Worm (Caenorhabditis elegans) whole organism, L1 larva: ENCODE measurements around the gene rbbp-5.

Source experiments
- C04F5.9 ChIP-seq: sonication (generic microtip); optimal IDR thresholded peaks from 2 replicates; lab custom pipeline; 2016; ENCODE audit warnings: missing genetic modification characterization, missing compliant biosample characterization
- C16A3.4 ChIP-seq: fragments of 150-350 bp; optimal IDR thresholded peaks from 2 replicates; lab custom pipeline; 2014; ENCODE audit warnings: missing biosample characterization, missing genetic modification characterization
- ceh-63 ChIP-seq: fragments of 200-800 bp; sonication (Bioruptor generic); optimal IDR thresholded peaks from 2 replicates; lab custom pipeline; 2018; ENCODE audit warnings: mild to moderate bottlenecking, missing genetic modification characterization, missing compliant biosample characterization
- ceh-8 ChIP-seq: fragments of 200-800 bp; sonication (Bioruptor generic); optimal IDR thresholded peaks from 2 replicates; lab custom pipeline; 2018; ENCODE audit warnings: mild to moderate bottlenecking, missing genetic modification characterization, moderate library complexity, missing compliant biosample characterization
- ceh-88 ChIP-seq: fragments of 200-800 bp; sonication (Bioruptor generic); IDR thresholded peaks from 2 replicates; pipeline ENCODE4 v1.3.6; 2022; ENCODE audit warnings: missing genetic modification characterization, missing compliant biosample characterization
- ceh-90 ChIP-seq: sonication (generic microtip); optimal IDR thresholded peaks from 2 replicates; lab custom pipeline; 2016; ENCODE audit warnings: missing genetic modification characterization, missing compliant biosample characterization
- dpl-1 ChIP-seq, 3 experiments: fragments of 150-350 bp in 2 of 3; sonication (generic microtip) in 1 of 3; optimal IDR thresholded peaks; 2 replicates each; lab custom pipeline; 2014 to 2017; ENCODE audit warnings: missing biosample characterization in 3 of 3, missing genetic modification characterization in 3 of 3, missing genetic modification reagents in 3 of 3
- dsc-1 ChIP-seq: sonication (generic microtip); optimal IDR thresholded peaks from 2 replicates; lab custom pipeline; 2016; ENCODE audit warnings: mild to moderate bottlenecking, missing genetic modification characterization, missing compliant biosample characterization
- efl-1 ChIP-seq, 4 experiments: fragments of 150-350 bp; optimal IDR thresholded peaks in 3 of 4; peaks in 1 of 4; 1 replicate in 1 of 4; 2 replicates in 3 of 4; lab custom pipeline; 2014; ENCODE audit warnings: missing biosample characterization in 2 of 4, missing genetic modification characterization in 2 of 4, missing genetic modification reagents in 2 of 4
- egl-13 ChIP-seq: sonication (generic microtip); optimal IDR thresholded peaks from 2 replicates; lab custom pipeline; 2016; ENCODE audit warnings: missing genotype, missing genetic modification reagents, missing genetic modification characterization, missing compliant biosample characterization
- egl-27 ChIP-seq, 2 experiments: fragments of 150-350 bp in 1 of 2; sonication (generic microtip); optimal IDR thresholded peaks; 3 replicates each; lab custom pipeline; 2017 to 2018; ENCODE audit warnings: missing biosample characterization in 2 of 2, missing genetic modification characterization in 2 of 2, missing genetic modification reagents in 2 of 2
- elt-2 ChIP-seq: sonication (generic microtip); optimal IDR thresholded peaks from 2 replicates; lab custom pipeline; 2016; ENCODE audit warnings: missing genetic modification characterization, mild to moderate bottlenecking, inconsistent platforms, missing compliant biosample characterization, missing genetic modification reagents
- elt-3 ChIP-seq, 6 experiments: fragments of 150-350 bp in 1 of 6; sonication (generic microtip); optimal IDR thresholded peaks; 2 replicates each; lab custom pipeline; 2017 to 2018; ENCODE audit warnings: missing biosample characterization in 6 of 6, missing genetic modification characterization in 6 of 6, inconsistent platforms in 1 of 6
- fkh-10 ChIP-seq: sonication (generic microtip); optimal IDR thresholded peaks from 2 replicates; lab custom pipeline; 2017; ENCODE audit warnings: missing biosample characterization, missing genetic modification reagents, missing genetic modification characterization
- fos-1 ChIP-seq: fragments of 150-350 bp; optimal IDR thresholded peaks from 2 replicates; lab custom pipeline; 2014; ENCODE audit warnings: missing biosample characterization, missing genetic modification characterization
- irx-1 ChIP-seq: sonication (generic microtip); optimal IDR thresholded peaks from 2 replicates; lab custom pipeline; 2016; ENCODE audit warnings: missing genetic modification characterization, missing compliant biosample characterization
- lin-13 ChIP-seq: fragments of 150-350 bp; optimal IDR thresholded peaks from 2 replicates; lab custom pipeline; 2014; ENCODE audit warnings: missing biosample characterization, missing genetic modification reagents, missing genetic modification characterization
- lin-14 ChIP-seq: fragments of 200-800 bp; sonication (Bioruptor generic); optimal IDR thresholded peaks from 2 replicates; lab custom pipeline; 2018; ENCODE audit warnings: mild to moderate bottlenecking, missing genetic modification characterization, moderate library complexity, missing compliant biosample characterization
- lin-39 ChIP-seq: fragments of 150-350 bp; optimal IDR thresholded peaks from 2 replicates; lab custom pipeline; 2014; ENCODE audit warnings: missing biosample characterization, missing genetic modification reagents, missing genetic modification characterization
- lsy-2 ChIP-seq, 2 experiments: fragments of 150-350 bp; optimal IDR thresholded peaks; 2 replicates each; lab custom pipeline; 2014; ENCODE audit warnings: missing biosample characterization in 2 of 2, missing genetic modification characterization in 2 of 2
- mdl-1 ChIP-seq, 2 experiments: fragments of 150-350 bp; optimal IDR thresholded peaks; 2 replicates each; lab custom pipeline; 2014 to 2017; ENCODE audit warnings: missing biosample characterization in 2 of 2, missing genetic modification characterization in 2 of 2, inconsistent platforms in 1 of 2
- mep-1 ChIP-seq: fragments of 150-350 bp; optimal IDR thresholded peaks from 2 replicates; lab custom pipeline; 2014; ENCODE audit warnings: missing biosample characterization, missing genetic modification characterization
- nhr-12 ChIP-seq: sonication (generic microtip); optimal IDR thresholded peaks from 2 replicates; lab custom pipeline; 2017; ENCODE audit warnings: missing biosample characterization, missing genetic modification characterization
- nhr-19 ChIP-seq: fragments of 200-800 bp; sonication (Bioruptor generic); conservative IDR thresholded peaks from 2 replicates; pipeline ENCODE4 v1.3.6; 2022; ENCODE audit warnings: missing genetic modification characterization, missing compliant biosample characterization
- nhr-47 ChIP-seq: sonication (generic microtip); optimal IDR thresholded peaks from 2 replicates; lab custom pipeline; 2016; ENCODE audit warnings: mild to moderate bottlenecking, missing genetic modification characterization, moderate library complexity, missing compliant biosample characterization
- nhr-90 ChIP-seq: sonication (generic microtip); optimal IDR thresholded peaks from 2 replicates; lab custom pipeline; 2016; ENCODE audit warnings: mild to moderate bottlenecking, missing genetic modification characterization, missing compliant biosample characterization; ENCODE audit not compliant: poor library complexity
- pag-3 ChIP-seq: sonication (generic microtip); optimal IDR thresholded peaks from 2 replicates; lab custom pipeline; 2017; ENCODE audit warnings: missing genetic modification characterization, mild to moderate bottlenecking, missing compliant biosample characterization, antibody characterized with exemption, borderline replicate concordance; ENCODE audit not compliant: insufficient read depth
- pax-3 ChIP-seq: fragments of 200-800 bp; sonication (Bioruptor generic); optimal IDR thresholded peaks from 2 replicates; lab custom pipeline; 2018; ENCODE audit warnings: mild to moderate bottlenecking, missing genetic modification characterization, moderate library complexity, missing compliant biosample characterization
- pqm-1 ChIP-seq: sonication (generic microtip); optimal IDR thresholded peaks from 3 replicates; lab custom pipeline; 2017; ENCODE audit warnings: missing biosample characterization, missing genetic modification characterization
- skn-1 ChIP-seq: fragments of 150-350 bp; optimal IDR thresholded peaks from 2 replicates; lab custom pipeline; 2014; ENCODE audit warnings: missing biosample characterization, missing genetic modification characterization
- snu-23 ChIP-seq: sonication (generic microtip); optimal IDR thresholded peaks from 2 replicates; lab custom pipeline; 2016; ENCODE audit warnings: missing genetic modification characterization, missing compliant biosample characterization
- swsn-7 ChIP-seq: sonication (generic microtip); optimal IDR thresholded peaks from 2 replicates; lab custom pipeline; 2016; ENCODE audit warnings: missing genetic modification characterization, missing compliant biosample characterization
- unc-130 ChIP-seq: fragments of 150-350 bp; optimal IDR thresholded peaks from 2 replicates; lab custom pipeline; 2017; ENCODE audit warnings: missing biosample characterization, missing genetic modification characterization, inconsistent platforms
- unc-30 ChIP-seq: sonication (generic microtip); optimal IDR thresholded peaks from 2 replicates; lab custom pipeline; 2017; ENCODE audit warnings: missing biosample characterization, missing genetic modification characterization
- vab-15 ChIP-seq: sonication (generic microtip); optimal IDR thresholded peaks from 2 replicates; lab custom pipeline; 2017; ENCODE audit warnings: missing genotype, mild to moderate bottlenecking, missing genetic modification characterization, missing compliant biosample characterization
- xbp-1 ChIP-seq: sonication (generic microtip); optimal IDR thresholded peaks from 2 replicates; lab custom pipeline; 2016; ENCODE audit warnings: missing genetic modification characterization, missing compliant biosample characterization
- zip-4 ChIP-seq: fragments of 200-800 bp; sonication (Bioruptor generic); optimal IDR thresholded peaks from 2 replicates; lab custom pipeline; 2018; ENCODE audit warnings: mild to moderate bottlenecking, missing genetic modification characterization, moderate library complexity, missing compliant biosample characterization
- ztf-11 ChIP-seq, 2 experiments: sonication (generic microtip); optimal IDR thresholded peaks; 2 replicates each; lab custom pipeline; 2016 to 2017; ENCODE audit warnings: missing genetic modification characterization in 2 of 2, missing biosample characterization in 1 of 2, missing compliant biosample characterization in 1 of 2

Gene rbbp-5

ce11 chrII:6118163-6118562 is 20.5 kb downstream of the rbbp-5 start, which contains the start of gene C29H12.6:
Gene C29H12.6 (minus strand): TSS chrII:6118263.
- TF ChIP-seq dsc-1 (tag; lab: Kevin White, UChicago), result peak; percentile 13
- TF ChIP-seq skn-1, result no peak

ce11 chrII:6120548-6120947 is 22.9 kb downstream of the rbbp-5 start:
- TF ChIP-seq vab-15 (tag; lab: Kevin White, UChicago), result no peak
- TF ChIP-seq unc-30 (tag; lab: Kevin White, UChicago), result no peak
- no peak for TF ChIP-seq pag-3 (tag; lab: Kevin White, UChicago)
- TF ChIP-seq lin-14 (GFP tag; lab: Kevin White, UChicago), result peak; percentile 61
- TF ChIP-seq ceh-63 (GFP tag; lab: Kevin White, UChicago), result no peak
- no peak for TF ChIP-seq dpl-1 (GFP tag; optimal IDR thresholded peaks at IDR 0.05; lab: Kevin White, UChicago)
- no peak for TF ChIP-seq swsn-7 (tag; lab: Kevin White, UChicago)
- TF ChIP-seq ceh-8 (GFP tag; lab: Kevin White, UChicago), result no peak
- no peak for TF ChIP-seq pax-3 (tag; lab: Kevin White, UChicago)
- TF ChIP-seq, all 84 proteins: peak for 1

ce11 chrII:6122641-6123424 is 25.2 kb downstream of the rbbp-5 start:
- TF ChIP-seq dpl-1 (GFP tag; optimal IDR thresholded peaks at IDR 0.05; lab: Kevin White, UChicago) (peak in 1 of 3 experiments; percentile 30), nhr-47 (tag; lab: Kevin White, UChicago) (peak; percentile 10), pqm-1 (tag; lab: Kevin White, UChicago) (peak; percentile 96), nhr-19 (no peak), C16A3.4 (tag; lab: Kevin White, UChicago) (peak; percentile 16), elt-2 (tag; lab: Kevin White, UChicago) (peak; percentile 74), mdl-1 (tag; optimal IDR thresholded peaks at IDR 0.05; lab: Kevin White, UChicago) (no peak), lsy-2 (tag; optimal IDR thresholded peaks at IDR 0.05; lab: Kevin White, UChicago) (peak in 1 of 2 experiments; percentile 19), mep-1 (tag; lab: Kevin White, UChicago) (peak; percentile 55), snu-23 (no peak), ztf-11 (tag; optimal IDR thresholded peaks at IDR 0.05; lab: Kevin White, UChicago) (no peak), efl-1 (optimal IDR thresholded peaks at IDR 0.05; lab: Kevin White, UChicago) (peak; percentile 3 to 34), efl-1 (GFP tag; optimal IDR thresholded peaks at IDR 0.05 in 1 of 2; lab: Kevin White, UChicago) (peak in 1 of 2 experiments; percentile 21), elt-3 (tag; optimal IDR thresholded peaks at IDR 0.05; lab: Kevin White, UChicago) (peak in 1 of 6 experiments; percentile 9), lin-14 (GFP tag; lab: Kevin White, UChicago) (peak; percentile 64)

- TF ChIP-seq efl-1 (optimal IDR thresholded peaks at IDR 0.05; lab: Kevin White, UChicago) (no peak), efl-1 (GFP tag; optimal IDR thresholded peaks at IDR 0.05 in 1 of 2; lab: Kevin White, UChicago) (peak; percentile 9 to 32), zip-4 (GFP tag; lab: Kevin White, UChicago) (no peak), lin-14 (GFP tag; lab: Kevin White, UChicago) (peak; percentile 27)
Measured at ce11 chrII:6123513-6123912, 25.9 kb downstream of the rbbp-5 start, which contains the start of gene C29H12.2. Gene C29H12.2 (plus strand): TSS chrII:6123809.

ce11 chrII:6125259-6125658 is 27.6 kb downstream of the rbbp-5 start, which contains the start of gene rars-2:
Gene rars-2 (plus strand): TSS chrII:6125559.
- TF ChIP-seq egl-13 (no peak), swsn-7 (tag; lab: Kevin White, UChicago) (no peak), unc-130 (no peak)

ce11 chrII:6132595-6132994 is 35.0 kb downstream of the rbbp-5 start, which contains the start of gene abts-3:
Gene abts-3 (plus strand): TSS chrII:6132895.
- TF ChIP-seq lin-13, result no peak
- no peak for TF ChIP-seq nhr-12 (tag; lab: Kevin White, UChicago)
- TF ChIP-seq pqm-1 (tag; lab: Kevin White, UChicago), result no peak
- no peak for TF ChIP-seq xbp-1 (tag; lab: Kevin White, UChicago)
- TF ChIP-seq lsy-2 (tag; optimal IDR thresholded peaks at IDR 0.05; lab: Kevin White, UChicago), result no peak
- TF ChIP-seq egl-27 (tag; optimal IDR thresholded peaks at IDR 0.05; lab: Kevin White, UChicago), result no peak
- no peak for TF ChIP-seq lin-39 (tag; lab: Kevin White, UChicago)
- TF ChIP-seq dpl-1 (GFP tag; optimal IDR thresholded peaks at IDR 0.05; lab: Kevin White, UChicago), result no peak
- no peak for TF ChIP-seq fkh-10 (GFP tag; lab: Kevin White, UChicago)
- no peak for TF ChIP-seq nhr-90 (tag; lab: Kevin White, UChicago)
- TF ChIP-seq irx-1 (tag; lab: Kevin White, UChicago), result no peak
- TF ChIP-seq ceh-88 (GFP tag; lab: Robert Waterston, UW), result no peak
- no peak for TF ChIP-seq lin-14 (GFP tag; lab: Kevin White, UChicago)
- no peak for TF ChIP-seq ceh-90 (tag; lab: Kevin White, UChicago)
- TF ChIP-seq pag-3 (tag; lab: Kevin White, UChicago), result no peak
- TF ChIP-seq C04F5.9 (tag; lab: Kevin White, UChicago), result no peak
- no peak for TF ChIP-seq fos-1 (tag; lab: Kevin White, UChicago)
